Worm (Caenorhabditis elegans) whole organism, mixed stage, embryonic: Measurements from ENCODE around the gene C13C4.7.

ENCODE experiments used
- M03D4.4 ChIP-seq: sonication (generic microtip); optimal IDR thresholded peaks from 2 replicates; lab custom pipeline; 2017; ENCODE audit warnings: mild to moderate bottlenecking, missing genetic modification characterization, missing compliant biosample characterization
- bed-3 ChIP-seq: fragments of 200-800 bp; sonication (Bioruptor generic); optimal IDR thresholded peaks from 3 replicates; lab custom pipeline; 2018; ENCODE audit warnings: mild to moderate bottlenecking, missing genetic modification characterization, moderate library complexity, missing compliant biosample characterization
- blmp-1 ChIP-seq: fragments of 150-350 bp; optimal IDR thresholded peaks from 2 replicates; lab custom pipeline; 2014; ENCODE audit warnings: missing biosample characterization, missing genetic modification characterization
- ceh-39 ChIP-seq: fragments of 150-350 bp; optimal IDR thresholded peaks from 2 replicates; lab custom pipeline; 2014; ENCODE audit warnings: missing biosample characterization, missing genetic modification characterization
- ceh-43 ChIP-seq: fragments of 200-800 bp; sonication (Bioruptor generic); optimal IDR thresholded peaks from 2 replicates; lab custom pipeline; 2018; ENCODE audit warnings: mild to moderate bottlenecking, missing genetic modification characterization, moderate library complexity, missing compliant biosample characterization
- ceh-83 ChIP-seq: fragments of 200-800 bp; sonication (Bioruptor generic); optimal IDR thresholded peaks from 2 replicates; lab custom pipeline; 2018; ENCODE audit warnings: mild to moderate bottlenecking, missing genetic modification characterization, missing compliant biosample characterization
- cnd-1 ChIP-seq: fragments of 200-800 bp; sonication (Bioruptor generic); optimal IDR thresholded peaks from 2 replicates; lab custom pipeline; 2018; ENCODE audit warnings: mild to moderate bottlenecking, missing genetic modification characterization, missing compliant biosample characterization
- elt-1 ChIP-seq: sonication (generic microtip); optimal IDR thresholded peaks from 2 replicates; lab custom pipeline; 2017; ENCODE audit warnings: missing genetic modification characterization, mild to moderate bottlenecking, missing compliant biosample characterization, antibody characterized with exemption, moderate library complexity, borderline replicate concordance; ENCODE audit not compliant: insufficient read depth
- elt-3 ChIP-seq: fragments of 150-350 bp; optimal IDR thresholded peaks from 2 replicates; lab custom pipeline; 2014; ENCODE audit warnings: missing biosample characterization, missing genetic modification characterization
- ham-2 ChIP-seq: fragments of 200-800 bp; sonication (Bioruptor generic); optimal IDR thresholded peaks from 2 replicates; lab custom pipeline; 2018; ENCODE audit warnings: mild to moderate bottlenecking, missing genetic modification characterization, missing compliant biosample characterization
- lin-13 ChIP-seq: fragments of 150-350 bp; optimal IDR thresholded peaks from 2 replicates; lab custom pipeline; 2014; ENCODE audit warnings: missing biosample characterization, missing genetic modification characterization
- lin-32 ChIP-seq: fragments of 200-800 bp; sonication (Bioruptor generic); optimal IDR thresholded peaks from 2 replicates; lab custom pipeline; 2018; ENCODE audit warnings: mild to moderate bottlenecking, missing genetic modification characterization, missing compliant biosample characterization
- lsy-2 ChIP-seq: fragments of 150-350 bp; optimal IDR thresholded peaks from 2 replicates; lab custom pipeline; 2014; ENCODE audit warnings: missing biosample characterization, missing genetic modification characterization
- mab-5 ChIP-seq: fragments of 150-350 bp; optimal IDR thresholded peaks from 2 replicates; lab custom pipeline; 2014; ENCODE audit warnings: missing biosample characterization, missing genetic modification characterization
- mep-1 ChIP-seq: fragments of 150-350 bp; optimal IDR thresholded peaks from 2 replicates; lab custom pipeline; 2017; ENCODE audit warnings: missing biosample characterization, missing genetic modification reagents, missing genetic modification characterization, inconsistent platforms
- mls-2 ChIP-seq: sonication (generic microtip); optimal IDR thresholded peaks from 2 replicates; lab custom pipeline; 2016; ENCODE audit warnings: mild to moderate bottlenecking, missing genetic modification characterization, moderate library complexity, missing compliant biosample characterization
- nhr-12 ChIP-seq: fragments of 150-350 bp; optimal IDR thresholded peaks from 2 replicates; lab custom pipeline; 2014; ENCODE audit warnings: missing biosample characterization, missing genetic modification characterization
- nhr-2 ChIP-seq: fragments of 150-350 bp; optimal IDR thresholded peaks from 2 replicates; lab custom pipeline; 2014; ENCODE audit warnings: missing biosample characterization, missing genetic modification characterization
- nhr-237 ChIP-seq: fragments of 150-350 bp; optimal IDR thresholded peaks from 2 replicates; lab custom pipeline; 2014; ENCODE audit warnings: missing biosample characterization, missing genetic modification characterization
- nhr-28 ChIP-seq: fragments of 150-350 bp; optimal IDR thresholded peaks from 2 replicates; lab custom pipeline; 2014; ENCODE audit warnings: missing biosample characterization, missing genetic modification characterization
- nhr-76 ChIP-seq: sonication (generic microtip); optimal IDR thresholded peaks from 2 replicates; lab custom pipeline; 2017; ENCODE audit warnings: missing biosample characterization, missing genetic modification characterization
- pha-4 ChIP-seq: fragments of 150-350 bp; optimal IDR thresholded peaks from 2 replicates; lab custom pipeline; 2018; ENCODE audit warnings: missing biosample characterization, missing genetic modification reagents, missing genetic modification characterization
- sem-2 ChIP-seq: fragments of 200-800 bp; sonication (Bioruptor generic); optimal IDR thresholded peaks from 2 replicates; lab custom pipeline; 2018; ENCODE audit warnings: mild to moderate bottlenecking, missing genetic modification characterization, missing compliant biosample characterization
- snpc-4 ChIP-seq: fragments of 150-350 bp; optimal IDR thresholded peaks from 2 replicates; lab custom pipeline; 2014; ENCODE audit warnings: missing biosample characterization, missing genetic modification characterization
- sptf-1 ChIP-seq: sonication (generic microtip); optimal IDR thresholded peaks from 2 replicates; lab custom pipeline; 2017; ENCODE audit warnings: mild to moderate bottlenecking, missing genetic modification characterization, moderate library complexity, missing compliant biosample characterization
- tbx-8 ChIP-seq: fragments of 200-800 bp; sonication (Bioruptor generic); optimal IDR thresholded peaks from 2 replicates; lab custom pipeline; 2018; ENCODE audit warnings: mild to moderate bottlenecking, missing genetic modification characterization, moderate library complexity, missing compliant biosample characterization
- unc-120 ChIP-seq: sonication (generic microtip); optimal IDR thresholded peaks from 2 replicates; lab custom pipeline; 2017; ENCODE audit warnings: missing genetic modification characterization, missing compliant biosample characterization; ENCODE audit not compliant: poor library complexity, severe bottlenecking
- zip-8 ChIP-seq: fragments of 150-350 bp; optimal IDR thresholded peaks from 2 replicates; lab custom pipeline; 2014; ENCODE audit warnings: missing biosample characterization, missing genetic modification characterization
- ztf-11 ChIP-seq: fragments of 150-350 bp; optimal IDR thresholded peaks from 2 replicates; lab custom pipeline; 2014; ENCODE audit warnings: missing biosample characterization, missing genetic modification characterization

C13C4.7 gene

DNA sequence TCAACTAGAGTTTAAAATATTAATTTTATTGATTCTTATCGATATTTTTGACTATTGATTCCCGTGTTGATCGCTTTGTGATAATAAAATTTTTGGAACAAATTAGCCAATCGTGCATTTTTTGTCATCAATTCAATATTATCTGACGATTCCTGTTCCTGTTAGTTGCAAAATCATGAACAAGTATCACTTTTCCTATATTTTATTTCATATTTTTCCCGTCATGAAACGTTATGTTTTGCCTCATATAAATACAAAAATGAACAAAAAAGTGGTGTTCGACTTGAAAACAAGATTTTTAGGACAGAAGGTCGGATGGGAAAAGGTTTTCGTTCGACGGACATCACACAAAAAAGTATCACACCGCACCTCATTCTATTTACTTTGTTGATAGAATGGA lies 993 bp upstream of the C13C4.7 start, which contains the start of gene C13C4.6:
Gene C13C4.6, plus strand, starts transcription at position 301 of the 400 bp plus-strand sequence.
- TF ChIP-seq mls-2 (tag; lab: Kevin White, UChicago) (no peak), nhr-2 (tag; lab: Kevin White, UChicago) (no peak), zip-8 (no peak), ztf-11 (tag; lab: Kevin White, UChicago) (no peak), lsy-2 (tag; lab: Kevin White, UChicago) (no peak), mab-5 (tag; lab: Kevin White, UChicago) (no peak), mep-1 (tag; lab: Kevin White, UChicago) (no peak), blmp-1 (tag; lab: Kevin White, UChicago) (no peak), nhr-28 (tag; lab: Kevin White, UChicago) (no peak)

DNA sequence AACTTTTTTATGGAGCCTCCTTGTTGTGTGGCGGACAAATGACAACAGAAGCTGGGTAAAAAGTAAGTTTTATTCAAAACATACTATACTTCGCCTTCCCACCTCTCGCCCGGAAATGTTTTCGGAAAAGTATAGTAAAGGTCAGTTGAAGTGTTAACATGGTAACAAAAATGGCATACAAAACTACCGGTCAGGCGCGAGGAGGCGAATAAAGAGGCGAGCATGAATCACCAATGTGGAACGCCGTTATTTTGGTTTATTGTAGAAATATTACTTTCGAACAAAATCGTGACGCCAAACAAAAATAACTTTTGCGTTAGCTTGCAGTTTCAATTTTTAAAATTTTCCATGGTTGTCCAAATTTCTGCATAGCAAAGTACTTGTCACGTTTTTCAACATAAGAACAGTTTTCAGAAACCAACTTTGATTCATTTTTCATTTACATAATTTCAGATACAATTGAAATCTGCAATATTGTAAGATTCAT lies 2.7 kb downstream of the C13C4.7 start, which contains the start of gene C13C4.8:
Gene C13C4.8, plus strand, starts transcription at position 437 of the 487 bp plus-strand sequence.
- TF ChIP-seq M03D4.4 (tag; lab: Kevin White, UChicago) (no peak), lin-13 (tag; lab: Kevin White, UChicago) (no peak), nhr-12 (tag; lab: Kevin White, UChicago) (no peak), pha-4 (no peak), blmp-1 (tag; lab: Kevin White, UChicago) (no peak), bed-3 (GFP tag; lab: Kevin White, UChicago) (no peak), elt-1 (tag; lab: Kevin White, UChicago) (no peak), lsy-2 (tag; lab: Kevin White, UChicago) (no peak), ceh-83 (GFP tag; lab: Kevin White, UChicago) (no peak)

DNA sequence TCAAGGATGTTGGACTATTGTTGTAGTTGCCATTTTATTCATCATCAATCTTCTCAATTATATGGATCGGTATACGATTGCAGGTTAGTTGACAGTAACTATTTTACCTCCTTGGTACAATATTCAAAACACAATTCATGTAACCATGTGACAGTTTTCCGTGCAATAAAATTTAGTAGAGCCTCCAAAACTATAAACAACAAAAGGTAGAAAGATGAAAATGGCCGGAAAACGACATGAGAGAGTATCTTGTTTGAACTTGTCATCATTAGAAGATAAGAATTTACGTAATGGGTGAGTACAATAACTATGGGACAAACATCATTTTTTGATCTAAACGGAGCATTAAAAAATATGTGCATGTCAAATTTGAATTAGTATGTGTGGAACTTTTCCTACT lies 5.1 kb downstream of the C13C4.7 start:
- TF ChIP-seq elt-3 (no peak), mls-2 (tag; lab: Kevin White, UChicago) (no peak), pha-4 (no peak), cnd-1 (tag; lab: Kevin White, UChicago) (no peak), lsy-2 (tag; lab: Kevin White, UChicago) (no peak), unc-120 (no peak), mab-5 (tag; lab: Kevin White, UChicago) (no peak), sptf-1 (tag; lab: Kevin White, UChicago) (no peak), nhr-2 (tag; lab: Kevin White, UChicago) (no peak), ceh-83 (GFP tag; lab: Kevin White, UChicago) (no peak), ceh-43 (no peak), bed-3 (GFP tag; lab: Kevin White, UChicago) (no peak), sem-2 (GFP tag; lab: Kevin White, UChicago) (no peak)

DNA sequence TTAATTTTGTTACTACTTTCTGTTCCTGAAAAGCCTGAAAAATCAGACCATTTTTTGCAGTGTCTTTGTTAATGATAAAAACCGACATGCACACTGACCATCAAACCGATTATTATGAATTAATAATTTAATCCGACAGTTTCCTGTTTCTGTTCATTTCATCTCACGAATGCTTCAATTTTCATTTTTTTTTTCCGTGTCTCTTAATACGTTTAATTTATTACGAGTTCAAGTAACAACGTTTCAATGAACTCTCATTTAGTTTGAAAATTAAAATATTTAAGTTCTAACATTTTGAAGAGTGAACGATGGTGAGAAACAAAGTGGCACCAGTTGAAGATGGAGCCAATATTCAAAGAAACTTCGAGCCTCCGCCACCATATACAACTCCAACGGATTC lies 5.6 kb downstream of the C13C4.7 start, which contains the start of gene spin-1:
Gene spin-1, plus strand, starts transcription at position 301 of the 400 bp plus-strand sequence.
- TF ChIP-seq blmp-1 (tag; lab: Kevin White, UChicago) (no peak), unc-120 (no peak), lin-32 (GFP tag; lab: Kevin White, UChicago) (no peak), lsy-2 (tag; lab: Kevin White, UChicago) (no peak), ztf-11 (tag; lab: Kevin White, UChicago) (no peak), ceh-43 (no peak), pha-4 (no peak), mls-2 (tag; lab: Kevin White, UChicago) (no peak)

DNA sequence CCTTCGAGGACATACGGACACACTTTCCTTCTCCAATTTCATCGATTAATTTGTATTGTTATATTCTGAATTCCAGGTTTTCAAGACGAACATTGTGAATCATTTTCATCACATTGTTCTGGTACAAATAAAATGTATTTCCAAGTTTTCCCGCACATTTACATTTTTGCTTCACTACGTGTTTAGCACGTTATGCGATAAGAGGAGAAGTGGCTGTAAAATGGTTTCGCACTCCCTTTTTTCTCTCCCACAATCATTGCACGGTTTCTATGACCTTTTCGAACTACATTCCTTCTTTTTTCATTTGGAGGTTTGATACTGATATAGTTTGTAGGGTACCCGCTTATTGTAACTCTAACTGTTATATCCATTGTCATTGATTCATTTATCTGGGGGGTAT lies 6.6 kb downstream of the C13C4.7 start:
- no peak for TF ChIP-seq lsy-2 (tag; lab: Kevin White, UChicago)
- TF ChIP-seq nhr-76 (tag; lab: Kevin White, UChicago): no peak
- TF ChIP-seq snpc-4 (tag; lab: Kevin White, UChicago): no peak
- TF ChIP-seq pha-4: no peak
- no peak for TF ChIP-seq tbx-8

DNA sequence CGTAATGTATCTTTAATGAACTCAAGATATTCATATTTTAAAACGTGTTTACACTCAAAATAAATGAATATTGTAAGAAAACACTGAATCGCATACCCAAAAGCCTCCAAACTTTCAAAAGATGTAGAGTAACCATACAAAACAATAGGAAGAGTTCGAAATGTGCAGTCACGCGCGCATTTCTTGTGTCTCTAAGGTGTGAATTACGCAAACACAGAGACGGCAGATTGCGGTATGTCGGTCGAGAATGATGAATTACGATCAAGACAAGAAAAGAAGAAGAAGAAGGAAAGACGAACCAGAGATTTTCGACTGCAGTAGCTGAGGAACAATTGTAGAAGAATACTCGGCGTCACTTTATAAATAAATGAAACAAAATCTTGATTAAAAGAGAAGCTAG lies 8.8 kb downstream of the C13C4.7 start, which contains the start of gene lhpp-1:
Gene lhpp-1, minus strand, starts transcription at position 354 of the 400 bp plus-strand sequence.
- TF ChIP-seq lsy-2 (tag; lab: Kevin White, UChicago) (no peak), zip-8 (peak; percentile 47)

DNA sequence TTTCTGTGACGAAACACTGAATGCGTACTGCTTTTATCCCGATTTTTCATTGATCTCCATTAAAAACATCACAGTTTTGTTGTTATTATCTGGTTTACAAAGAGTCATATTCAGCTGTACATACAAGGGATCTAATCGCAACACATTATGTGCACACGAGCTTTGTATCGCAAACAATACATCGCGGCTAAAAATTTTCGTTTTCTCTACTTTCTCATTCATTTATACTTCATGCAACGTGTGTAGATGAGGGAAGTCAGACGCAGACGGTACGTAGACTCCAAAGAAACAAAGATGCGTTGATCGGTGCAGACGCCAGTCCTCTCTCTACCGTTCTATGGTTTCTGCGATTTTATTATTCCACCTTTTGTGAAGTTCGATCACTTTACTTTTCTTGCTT lies 13.4 kb downstream of the C13C4.7 start, which contains the start of gene nhr-136:
Gene nhr-136, plus strand, starts transcription at position 301 of the 400 bp plus-strand sequence.
- TF ChIP-seq ceh-39 (tag; lab: Kevin White, UChicago): no peak
- TF ChIP-seq bed-3 (GFP tag; lab: Kevin White, UChicago): no peak
- no peak for TF ChIP-seq ceh-43
- TF ChIP-seq ham-2 (GFP tag; lab: Kevin White, UChicago): peak; percentile 9
- TF ChIP-seq nhr-237 (tag; lab: Kevin White, UChicago): no peak
